Worm (Caenorhabditis elegans) whole organism, L3 larva: ENCODE measurements around the gene dbn-1.

Experiments
- ZK546.5 ChIP-seq: sonication (generic microtip); optimal IDR thresholded peaks from 2 replicates; lab custom pipeline; 2017; ENCODE audit warnings: missing biosample characterization, missing genetic modification characterization
- aly-2 ChIP-seq: fragments of 150-350 bp; optimal IDR thresholded peaks from 2 replicates; lab custom pipeline; 2014; ENCODE audit warnings: missing biosample characterization, missing genetic modification characterization
- ama-1 ChIP-seq: fragments of 150-350 bp; optimal IDR thresholded peaks from 2 replicates; lab custom pipeline; 2018
- ceh-16 ChIP-seq: sonication (generic microtip); optimal IDR thresholded peaks from 2 replicates; lab custom pipeline; 2017; ENCODE audit warnings: missing biosample characterization, missing genetic modification characterization
- ceh-28 ChIP-seq: fragments of 150-350 bp; optimal IDR thresholded peaks from 2 replicates; lab custom pipeline; 2014; ENCODE audit warnings: missing biosample characterization, missing genetic modification reagents, missing genetic modification characterization
- ceh-9 ChIP-seq: sonication (generic microtip); optimal IDR thresholded peaks from 2 replicates; lab custom pipeline; 2018; ENCODE audit warnings: missing biosample characterization, missing genetic modification characterization
- daf-12 ChIP-seq: fragments of 150-350 bp; optimal IDR thresholded peaks from 2 replicates; lab custom pipeline; 2014; ENCODE audit warnings: missing biosample characterization, missing genetic modification reagents, missing genetic modification characterization
- egl-27 ChIP-seq: sonication (generic microtip); optimal IDR thresholded peaks from 4 replicates; lab custom pipeline; 2017; ENCODE audit warnings: missing biosample characterization, missing genetic modification reagents, missing genetic modification characterization
- egl-5 ChIP-seq: fragments of 150-350 bp; optimal IDR thresholded peaks from 2 replicates; lab custom pipeline; 2017; ENCODE audit warnings: missing biosample characterization, missing genetic modification reagents, missing genetic modification characterization, inconsistent platforms
- elt-2 ChIP-seq: sonication (generic microtip); optimal IDR thresholded peaks from 2 replicates; lab custom pipeline; 2016; ENCODE audit warnings: missing genetic modification reagents, mild to moderate bottlenecking, missing genetic modification characterization, missing compliant biosample characterization
- eor-1 ChIP-seq, 2 experiments: fragments of 150-350 bp; optimal IDR thresholded peaks; 2 replicates each; lab custom pipeline; 2014 to 2018; ENCODE audit warnings: missing biosample characterization in 2 of 2, missing genetic modification characterization in 2 of 2
- fos-1 ChIP-seq: fragments of 150-350 bp; optimal IDR thresholded peaks from 2 replicates; lab custom pipeline; 2014; ENCODE audit warnings: missing biosample characterization, missing genetic modification characterization
- hmg-11 ChIP-seq: sonication (generic microtip); optimal IDR thresholded peaks from 2 replicates; lab custom pipeline; 2016; ENCODE audit warnings: missing genetic modification characterization, missing compliant biosample characterization
- jun-1 ChIP-seq: fragments of 150-350 bp; optimal IDR thresholded peaks from 2 replicates; lab custom pipeline; 2014; ENCODE audit warnings: missing biosample characterization, missing genetic modification reagents, missing genetic modification characterization
- lin-15B ChIP-seq: fragments of 150-350 bp; optimal IDR thresholded peaks from 2 replicates; lab custom pipeline; 2014; ENCODE audit warnings: missing biosample characterization, missing genetic modification characterization
- lin-39 ChIP-seq: fragments of 150-350 bp; optimal IDR thresholded peaks from 2 replicates; lab custom pipeline; 2018; ENCODE audit warnings: missing biosample characterization, missing genetic modification reagents, missing genetic modification characterization
- nfya-1 ChIP-seq: sonication (generic microtip); optimal IDR thresholded peaks from 2 replicates; lab custom pipeline; 2017; ENCODE audit warnings: missing genetic modification characterization, mild to moderate bottlenecking, missing compliant biosample characterization, antibody characterized with exemption, moderate library complexity; ENCODE audit not compliant: insufficient read depth
- nhr-12 ChIP-seq: fragments of 150-350 bp; optimal IDR thresholded peaks from 2 replicates; lab custom pipeline; 2014; ENCODE audit warnings: missing biosample characterization, missing genetic modification characterization
- nhr-23 ChIP-seq: fragments of 150-350 bp; optimal IDR thresholded peaks from 2 replicates; lab custom pipeline; 2014; ENCODE audit warnings: missing biosample characterization, missing genetic modification reagents, missing genetic modification characterization
- nhr-237 ChIP-seq: fragments of 150-350 bp; optimal IDR thresholded peaks from 2 replicates; lab custom pipeline; 2014; ENCODE audit warnings: missing biosample characterization, missing genetic modification characterization
- nhr-25 ChIP-seq: sonication (generic microtip); optimal IDR thresholded peaks from 2 replicates; lab custom pipeline; 2017; ENCODE audit warnings: missing biosample characterization, missing genetic modification characterization
- nhr-28 ChIP-seq: fragments of 150-350 bp; optimal IDR thresholded peaks from 2 replicates; lab custom pipeline; 2014; ENCODE audit warnings: missing biosample characterization, missing genetic modification characterization
- nhr-67 ChIP-seq: fragments of 150-350 bp; optimal IDR thresholded peaks from 2 replicates; lab custom pipeline; 2014; ENCODE audit warnings: missing biosample characterization, missing genetic modification characterization
- nhr-76 ChIP-seq: fragments of 150-350 bp; sonication (generic microtip); optimal IDR thresholded peaks from 5 replicates; lab custom pipeline; 2014; ENCODE audit warnings: missing biosample characterization, missing genetic modification characterization
- nhr-77 ChIP-seq: fragments of 150-350 bp; optimal IDR thresholded peaks from 2 replicates; lab custom pipeline; 2014; ENCODE audit warnings: missing biosample characterization, missing genetic modification characterization
- pha-4 ChIP-seq: fragments of 150-350 bp; optimal IDR thresholded peaks from 2 replicates; lab custom pipeline; 2014; ENCODE audit warnings: missing biosample characterization, missing genetic modification reagents, missing genetic modification characterization
- pqm-1 ChIP-seq: fragments of 150-350 bp; optimal IDR thresholded peaks from 2 replicates; lab custom pipeline; 2017; ENCODE audit warnings: missing biosample characterization, missing genetic modification characterization, inconsistent platforms
- skn-1 ChIP-seq: fragments of 150-350 bp; optimal IDR thresholded peaks from 2 replicates; lab custom pipeline; 2014; ENCODE audit warnings: missing biosample characterization, missing genetic modification characterization
- snpc-4 ChIP-seq: fragments of 150-350 bp; optimal IDR thresholded peaks from 2 replicates; lab custom pipeline; 2014; ENCODE audit warnings: missing biosample characterization, missing genetic modification characterization
- zag-1 ChIP-seq: fragments of 150-350 bp; optimal IDR thresholded peaks from 2 replicates; lab custom pipeline; 2014; ENCODE audit warnings: missing biosample characterization, missing genetic modification characterization
- ztf-11 ChIP-seq: fragments of 150-350 bp; optimal IDR thresholded peaks from 2 replicates; lab custom pipeline; 2014; ENCODE audit warnings: missing biosample characterization, missing genetic modification characterization

The dbn-1 gene

DNA sequence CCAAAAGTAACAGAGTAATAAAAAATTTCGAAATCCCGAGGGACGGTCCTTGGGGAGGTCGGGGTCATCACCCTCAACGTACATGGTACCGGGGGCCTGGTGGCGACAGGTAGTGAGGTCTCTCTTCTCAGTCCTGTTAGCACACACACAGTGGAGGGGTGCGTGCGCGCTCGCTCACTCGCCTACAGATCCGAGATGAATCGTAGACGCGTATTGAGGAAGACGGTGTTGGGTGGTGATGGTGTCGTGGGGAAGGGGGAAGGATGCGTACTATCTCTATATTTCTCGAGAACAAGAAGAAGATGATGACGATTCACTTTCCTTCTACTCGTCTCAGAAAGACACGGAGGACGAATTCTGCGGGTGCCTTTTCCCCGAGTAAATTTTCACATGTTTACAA lies 48.1 kb downstream of the dbn-1 start:
- TF ChIP-seq nhr-25 (tag; lab: Kevin White, UChicago): peak; percentile 16
- no peak for TF ChIP-seq nhr-12 (tag; lab: Kevin White, UChicago)
- TF ChIP-seq, all 47 proteins: peak for 1

DNA sequence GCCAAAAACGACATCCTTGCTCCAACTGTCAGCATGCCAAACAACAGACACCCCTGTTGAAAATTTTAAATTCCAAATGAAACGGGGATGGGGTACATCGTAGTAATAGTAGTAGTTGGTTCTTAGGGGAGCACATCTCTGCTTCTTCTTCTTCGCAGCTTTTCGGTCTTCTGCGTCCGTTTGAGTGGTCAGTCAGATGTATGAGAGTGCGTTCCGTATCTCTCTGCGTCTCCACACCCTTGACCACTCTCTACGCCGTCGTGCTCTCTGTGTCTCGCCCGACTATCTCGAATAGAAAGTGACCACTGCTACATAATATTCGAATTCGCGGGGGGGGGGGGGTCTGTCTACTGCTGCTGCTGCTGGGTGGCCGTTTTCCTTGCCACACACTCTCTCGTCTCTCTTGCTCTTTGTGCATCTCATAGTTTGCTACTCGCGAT lies 49.0 kb downstream of the dbn-1 start:
- TF ChIP-seq eor-1 (tag; optimal IDR thresholded peaks at IDR 0.05; lab: Kevin White, UChicago) (no peak), egl-27 (tag; lab: Kevin White, UChicago) (no peak), fos-1 (tag; lab: Kevin White, UChicago) (no peak), jun-1 (tag; lab: Kevin White, UChicago) (peak; percentile 27), nhr-237 (tag; lab: Kevin White, UChicago) (no peak), skn-1 (peak; percentile 4), egl-5 (no peak), ZK546.5 (tag; lab: Kevin White, UChicago) (no peak), daf-12 (no peak), ztf-11 (tag; lab: Kevin White, UChicago) (no peak), elt-2 (tag; lab: Kevin White, UChicago) (peak; percentile 5), nhr-12 (tag; lab: Kevin White, UChicago) (no peak), pqm-1 (tag; lab: Kevin White, UChicago) (no peak), lin-15B (tag; lab: Kevin White, UChicago) (peak; percentile 4), pha-4 (tag; lab: Kevin White, UChicago) (peak; percentile 44), nhr-77 (no peak), nhr-28 (tag; lab: Kevin White, UChicago) (no peak), ceh-16 (no peak), nhr-76 (tag; lab: Kevin White, UChicago) (no peak), zag-1 (tag; lab: Kevin White, UChicago) (no peak), nfya-1 (peak; percentile 84), ama-1 (lab: Kevin White, UChicago) (no peak), ceh-28 (peak; percentile 12), hmg-11 (tag; lab: Kevin White, UChicago) (peak; percentile 72), ceh-9 (no peak), lin-39 (tag; lab: Kevin White, UChicago) (peak; percentile 62), aly-2 (tag; lab: Kevin White, UChicago) (no peak), snpc-4 (no peak)

DNA sequence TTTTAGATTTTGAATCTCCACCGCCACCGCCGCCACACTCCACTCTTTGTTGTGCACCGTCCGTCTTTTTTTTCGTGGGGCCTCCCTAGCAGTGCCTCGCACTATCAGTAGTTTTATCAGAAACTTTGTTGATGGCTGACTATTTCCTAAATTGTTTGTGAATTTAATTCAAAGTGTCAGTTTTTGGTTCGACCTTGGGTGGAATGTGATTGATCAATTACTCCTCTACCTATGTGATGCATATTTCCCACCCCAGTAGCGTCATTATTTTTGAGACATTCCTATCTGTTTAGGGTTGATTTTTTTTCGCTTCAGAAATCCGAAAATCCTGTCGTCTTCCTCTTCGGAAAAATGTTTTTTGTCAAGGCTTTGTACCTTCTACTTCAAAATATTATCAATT lies 51.2 kb downstream of the dbn-1 start:
- TF ChIP-seq nhr-67 (tag; lab: Kevin White, UChicago) (no peak), nhr-23 (tag; lab: Kevin White, UChicago) (peak; percentile 1), nhr-25 (tag; lab: Kevin White, UChicago) (peak; percentile 6)
